Worm (Caenorhabditis elegans) whole organism, L4 larva: Measurements from ENCODE around the gene F17C8.6.

Source experiments
- lin-1 ChIP-seq: fragments of 200-800 bp; sonication (Bioruptor generic); IDR thresholded peaks from 2 replicates; pipeline ENCODE4 v1.3.6; 2022; ENCODE audit warnings: missing genetic modification reagents, missing genetic modification characterization, missing compliant biosample characterization
- nhr-6 ChIP-seq: fragments of 150-350 bp; optimal IDR thresholded peaks from 2 replicates; lab custom pipeline; 2014; ENCODE audit warnings: missing biosample characterization, missing genetic modification characterization
- pha-4 ChIP-seq, 2 experiments: fragments of 150-350 bp in 1 of 2; fragments of 200-800 bp in 1 of 2; sonication (Bioruptor generic) in 1 of 2; IDR thresholded peaks in 1 of 2; optimal IDR thresholded peaks in 1 of 2; 2 replicates each; pipeline versions ENCODE4 v1.3.6 to Lab custom; 2014 to 2022; ENCODE audit warnings: missing genetic modification characterization in 2 of 2, missing genetic modification reagents in 2 of 2, missing biosample characterization in 1 of 2, missing compliant biosample characterization in 1 of 2
- ztf-11 ChIP-seq: fragments of 150-350 bp; optimal IDR thresholded peaks from 2 replicates; lab custom pipeline; 2014; ENCODE audit warnings: missing biosample characterization, missing genetic modification characterization

DNA sequence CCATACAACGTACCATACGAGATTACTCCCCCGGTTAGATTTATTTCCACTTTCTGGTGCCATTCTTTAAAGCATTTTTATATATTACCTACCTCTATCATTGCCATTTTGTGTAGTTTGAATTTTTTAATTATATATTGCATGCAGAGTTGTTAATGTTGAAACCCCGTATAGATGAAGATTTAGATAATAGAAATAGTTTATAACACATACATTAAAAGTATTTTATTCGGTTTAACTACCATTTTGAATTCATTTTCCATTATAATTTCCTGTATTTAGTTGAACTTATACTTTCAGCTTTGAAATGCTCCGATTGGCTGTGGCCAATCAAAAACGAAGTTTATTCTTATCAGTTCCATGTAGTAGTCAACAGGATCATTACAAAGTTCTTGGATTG lies 48.0 kb downstream of the F17C8.6 start, which contains the start of gene dnj-18:
- no peak for TF ChIP-seq nhr-6 (tag; lab: Kevin White, UChicago)
- no peak for TF ChIP-seq pha-4 (GFP tag; IDR thresholded peaks at IDR 0.05; lab: Robert Waterston, UW)
- no peak for TF ChIP-seq pha-4 (tag; optimal IDR thresholded peaks at IDR 0.05; lab: Kevin White, UChicago)
- no peak for TF ChIP-seq ztf-11 (tag; lab: Kevin White, UChicago)
- TF ChIP-seq lin-1 (GFP tag; lab: Robert Waterston, UW), result no peak
